Fruit fly (Drosophila melanogaster): ENCODE data around the gene TfIIB.
A peak's percentile ranks its signal among the peaks of the same experiment; 100 is the strongest.

DNA sequence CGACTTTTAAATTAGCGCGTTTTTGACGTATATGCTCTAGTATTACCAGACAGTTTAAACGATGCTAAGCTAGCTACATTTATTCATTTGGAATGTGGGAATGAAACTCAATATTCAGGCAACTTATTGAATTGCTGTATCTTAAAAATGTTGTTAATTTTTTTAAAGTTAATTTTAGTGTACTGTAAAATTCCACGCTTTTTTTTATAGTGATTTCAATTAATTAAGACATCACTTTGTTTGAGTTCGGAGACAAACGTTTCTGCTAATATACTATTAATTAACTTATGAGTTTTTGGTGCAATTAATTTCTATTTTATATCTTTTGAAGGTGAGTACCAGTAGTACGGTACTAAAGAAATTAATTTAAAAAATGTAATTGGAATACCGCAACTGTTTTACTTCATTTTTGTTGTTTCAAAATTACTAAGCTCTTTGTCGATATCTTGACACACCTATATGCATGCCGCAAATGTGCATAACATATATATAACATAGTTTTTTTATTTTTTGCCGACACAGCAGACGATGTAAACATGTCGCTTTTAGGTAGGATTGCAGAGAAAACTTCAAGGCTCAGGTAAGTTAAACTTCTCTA is 44.8 kb upstream of the TfIIB start, which contains the start of the genes Cdk1 and mRpS7:
- TF ChIP-seq Ets97D (GFP tag; optimal IDR thresholded peaks at IDR 0.05) (peak; percentile 31), ssp (GFP tag; IDR thresholded peaks at IDR 0.05) (peak; percentile 71)
